Fruit fly (Drosophila melanogaster) whole organism, prepupa: ENCODE results near the gene CG8206.

Experiments
- CG11902 ChIP-seq: fragments of 200-800 bp; sonication (Bioruptor generic); optimal IDR thresholded peaks from 3 replicates; lab custom pipeline; 2016; ENCODE audit warnings: missing biosample characterization, missing genetic modification characterization
- CG15336 ChIP-seq: fragments of 200-800 bp; sonication (Bioruptor generic); IDR thresholded peaks from 2 replicates; pipeline ENCODE4 v1.3.6; 2022; ENCODE audit warnings: missing biosample characterization, missing genetic modification characterization
- CG16779 ChIP-seq: fragments of 200-800 bp; sonication (Bioruptor generic); optimal IDR thresholded peaks from 3 replicates; lab custom pipeline; 2017; ENCODE audit warnings: missing biosample characterization, mild to moderate bottlenecking, missing genetic modification characterization
- CG6792 ChIP-seq: fragments of 200-800 bp; sonication (Bioruptor generic); optimal IDR thresholded peaks from 3 replicates; lab custom pipeline; 2016; ENCODE audit warnings: missing biosample characterization, missing genetic modification characterization
- CG9139 ChIP-seq: fragments of 200-800 bp; sonication (Bioruptor generic); optimal IDR thresholded peaks from 3 replicates; lab custom pipeline; 2017; ENCODE audit warnings: missing biosample characterization, mild to moderate bottlenecking, missing genetic modification characterization
- Eip93F ChIP-seq: fragments of 200-800 bp; sonication (Bioruptor generic); optimal IDR thresholded peaks from 2 replicates; lab custom pipeline; 2016; ENCODE audit warnings: missing biosample characterization, mild to moderate bottlenecking, missing genetic modification characterization
- topi ChIP-seq: fragments of 200-800 bp; sonication (Bioruptor generic); optimal IDR thresholded peaks from 3 replicates; lab custom pipeline; 2016; ENCODE audit warnings: missing biosample characterization, missing genetic modification characterization

DNA sequence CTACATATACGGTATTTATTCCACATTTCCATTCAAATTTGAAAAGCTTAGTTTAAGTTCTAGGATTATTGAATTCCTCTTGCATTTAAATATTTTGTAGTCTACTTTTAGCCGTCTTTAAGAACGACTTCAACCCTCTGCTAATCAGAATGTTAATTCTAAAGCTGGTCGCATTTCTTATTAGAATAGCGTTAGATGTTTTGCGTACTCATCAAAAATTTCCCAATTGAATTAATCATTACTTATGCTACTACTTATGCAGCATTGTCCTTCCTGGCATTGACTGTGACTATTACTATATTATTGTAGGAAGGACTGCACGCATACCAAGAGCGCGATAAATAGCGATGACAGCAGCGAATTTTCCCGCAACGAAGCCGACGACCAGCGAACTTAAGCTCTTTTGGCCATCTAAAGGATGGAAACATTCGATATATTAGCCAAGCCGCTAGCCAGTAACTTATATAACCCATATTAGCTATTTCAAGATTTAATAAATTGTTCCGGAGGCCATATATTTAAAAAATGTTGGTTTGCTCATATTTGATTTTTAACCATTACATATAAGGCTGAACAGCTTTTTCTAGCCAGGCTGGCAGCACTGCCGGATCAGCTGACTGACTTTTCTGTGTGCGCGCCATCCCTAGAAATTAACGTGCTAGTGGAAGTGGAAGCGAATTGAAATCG is 42.0 kb upstream of the CG8206 start, which contains the start of gene CG8128:
- TF ChIP-seq CG16779 (tag; lab: Kevin White, UChicago) (no peak), topi (GFP tag; lab: Kevin White, UChicago) (no peak), Eip93F (GFP tag; lab: Kevin White, UChicago) (no peak), CG11902 (no peak), CG9139 (GFP tag; lab: Kevin White, UChicago) (no peak), CG6792 (GFP tag; lab: Kevin White, UChicago) (no peak), CG15336 (GFP tag; lab: Robert Waterston, UW) (no peak)
